Worm (Caenorhabditis elegans): Measurements from ENCODE around the gene fat-7.

- TF ChIP-seq snpc-4 (tag; optimal IDR thresholded peaks at IDR 0.05) (no peak), ztf-4 (tag; optimal IDR thresholded peaks at IDR 0.05) (no peak), fos-1 (tag; optimal IDR thresholded peaks at IDR 0.05) (no peak), ztf-11 (tag; optimal IDR thresholded peaks at IDR 0.05) (no peak), lin-15B (tag; optimal IDR thresholded peaks at IDR 0.05) (no peak), ceh-16 (tag; optimal IDR thresholded peaks at IDR 0.05) (no peak), nhr-67 (tag; optimal IDR thresholded peaks at IDR 0.05) (no peak), mdl-1 (tag; optimal IDR thresholded peaks at IDR 0.05) (no peak), elt-1 (tag; optimal IDR thresholded peaks at IDR 0.05) (no peak), lin-39 (tag; optimal IDR thresholded peaks at IDR 0.05) (no peak), nhr-11 (tag; optimal IDR thresholded peaks at IDR 0.05) (no peak), lsy-12 (tag; optimal IDR thresholded peaks at IDR 0.05) (no peak)
These were observed 19.0 kb downstream of the fat-7 start, which contains the start of gene F10D2.16 for ce11 chrV:7133963-7134362.

Data from whole organism, L3 larva.